Fruit fly (Drosophila melanogaster): ENCODE results near the gene CG42554.

DNA sequence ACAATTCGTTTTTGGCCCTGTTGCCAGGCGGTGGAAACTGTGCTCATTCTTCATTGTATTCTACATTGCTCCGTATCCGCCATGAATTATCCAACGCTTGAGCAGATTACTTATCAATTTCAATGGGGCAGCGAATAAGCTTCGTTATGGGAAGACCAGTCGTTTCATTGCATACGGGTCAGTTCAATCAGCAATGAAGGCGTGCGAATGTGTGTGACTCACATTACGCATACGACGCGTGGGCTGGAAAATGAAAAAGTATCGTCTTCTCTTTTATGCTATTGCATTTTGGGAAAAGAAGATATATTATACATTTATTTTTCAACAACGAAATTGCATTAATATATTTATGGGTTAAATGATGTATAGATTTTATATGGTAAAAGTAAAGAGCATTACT is 49.5 kb downstream of the CG42554 start:
- TF ChIP-seq CG13204 (GFP tag; optimal IDR thresholded peaks at IDR 0.05) (no peak), CG8301 (tag; optimal IDR thresholded peaks at IDR 0.05) (no peak), CG10348 (GFP tag; IDR thresholded peaks at IDR 0.05) (no peak), EcR (GFP tag; optimal IDR thresholded peaks at IDR 0.05) (no peak), CG34367 (tag; optimal IDR thresholded peaks at IDR 0.05) (no peak), CG32121 (GFP tag; IDR thresholded peaks at IDR 0.05) (no peak), CG14655 (GFP tag; optimal IDR thresholded peaks at IDR 0.05) (no peak), CG4496 (GFP tag; IDR thresholded peaks at IDR 0.05) (no peak), fd96Ca (GFP tag; IDR thresholded peaks at IDR 0.05) (no peak), rn (GFP tag; IDR thresholded peaks at IDR 0.05) (no peak), Snoo (tag; optimal IDR thresholded peaks at IDR 0.05) (no peak), CG15710 (tag; optimal IDR thresholded peaks at IDR 0.05) (no peak), Pif1A (GFP tag; optimal IDR thresholded peaks at IDR 0.05) (no peak)

Measured in whole organism, pupa.